Worm (Caenorhabditis elegans): ENCODE data around the gene C08F8.3.

Gene C08F8.3

ce11 chrIV:11125604-11126003, 29.2 kb upstream of the C08F8.3 start:
- TF ChIP-seq lin-15B (tag; optimal IDR thresholded peaks at IDR 0.05) (no peak), blmp-1 (tag; optimal IDR thresholded peaks at IDR 0.05) (no peak), lin-35 (GFP tag; optimal IDR thresholded peaks at IDR 0.05) (peak; percentile 82 to 91), ces-1 (GFP tag; optimal IDR thresholded peaks at IDR 0.05) (no peak), ztf-11 (tag; optimal IDR thresholded peaks at IDR 0.05) (no peak), C04F5.9 (tag; optimal IDR thresholded peaks at IDR 0.05) (no peak), nhr-76 (tag; optimal IDR thresholded peaks at IDR 0.05) (no peak), unc-86 (tag; optimal IDR thresholded peaks at IDR 0.05) (no peak), egl-27 (tag; optimal IDR thresholded peaks at IDR 0.05) (no peak), isw-1 (GFP tag; IDR thresholded peaks at IDR 0.05) (no peak), unc-130 (tag; optimal IDR thresholded peaks at IDR 0.05) (no peak), lin-14 (GFP tag; optimal IDR thresholded peaks at IDR 0.05) (no peak), nhr-11 (tag; optimal IDR thresholded peaks at IDR 0.05) (no peak), lin-39 (tag; optimal IDR thresholded peaks at IDR 0.05) (no peak), snpc-4 (tag; optimal IDR thresholded peaks at IDR 0.05) (no peak), lsy-2 (tag; optimal IDR thresholded peaks at IDR 0.05) (no peak), tbx-2 (tag; optimal IDR thresholded peaks at IDR 0.05) (no peak), nhr-85 (tag) (peak; percentile 75), alr-1 (tag; optimal IDR thresholded peaks at IDR 0.05; ENCODE audit: borderline replicate concordance) (no peak), nhr-77 (tag; optimal IDR thresholded peaks at IDR 0.05) (no peak), hpl-2 (GFP tag; optimal IDR thresholded peaks at IDR 0.05) (no peak), fkh-4 (tag; optimal IDR thresholded peaks at IDR 0.05; ENCODE audit: borderline replicate concordance) (no peak), rnt-1 (tag; optimal IDR thresholded peaks at IDR 0.05) (peak; percentile 9), skn-1 (tag; optimal IDR thresholded peaks at IDR 0.05) (no peak), nhr-71 (tag; optimal IDR thresholded peaks at IDR 0.05) (peak; percentile 31), Y116A8C.19 (tag; optimal IDR thresholded peaks at IDR 0.05; ENCODE audit: borderline replicate concordance) (no peak), vab-15 (tag; optimal IDR thresholded peaks at IDR 0.05) (no peak), ztf-4 (tag; optimal IDR thresholded peaks at IDR 0.05) (no peak), dpl-1 (GFP tag; optimal IDR thresholded peaks at IDR 0.05) (peak; percentile 75 to 85 (median 76)), ceh-63 (GFP tag; optimal IDR thresholded peaks at IDR 0.05) (no peak), sup-37 (GFP tag; optimal IDR thresholded peaks at IDR 0.05) (no peak), ama-1 (optimal IDR thresholded peaks at IDR 0.05) (no peak), ceh-90 (tag; optimal IDR thresholded peaks at IDR 0.05) (no peak), zip-4 (GFP tag; optimal IDR thresholded peaks at IDR 0.05) (no peak), fkh-10 (GFP tag; optimal IDR thresholded peaks at IDR 0.05) (no peak), xbp-1 (tag; optimal IDR thresholded peaks at IDR 0.05) (peak; percentile 54), aly-2 (tag; optimal IDR thresholded peaks at IDR 0.05) (no peak), fkh-8 (tag; optimal IDR thresholded peaks at IDR 0.05) (no peak), jun-1 (tag; optimal IDR thresholded peaks at IDR 0.05) (no peak), dsc-1 (tag; optimal IDR thresholded peaks at IDR 0.05) (peak; percentile 27), zag-1 (tag; optimal IDR thresholded peaks at IDR 0.05) (no peak), C16A3.4 (tag; optimal IDR thresholded peaks at IDR 0.05) (no peak), efl-1 (optimal IDR thresholded peaks at IDR 0.05) (peak in 1 of 2 experiments; percentile 77), efl-1 (GFP tag; optimal IDR thresholded peaks at IDR 0.05 in 1 of 2) (peak; percentile 86 to 98), elt-3 (tag; optimal IDR thresholded peaks at IDR 0.05) (no peak), hlh-4 (tag; optimal IDR thresholded peaks at IDR 0.05) (no peak), grh-1 (GFP tag; IDR thresholded peaks at IDR 0.05) (no peak), irx-1 (tag; optimal IDR thresholded peaks at IDR 0.05) (no peak), snu-23 (GFP tag; optimal IDR thresholded peaks at IDR 0.05) (peak; percentile 25), pqm-1 (tag; optimal IDR thresholded peaks at IDR 0.05) (no peak), lin-13 (GFP tag; optimal IDR thresholded peaks at IDR 0.05) (no peak), elt-2 (tag; optimal IDR thresholded peaks at IDR 0.05) (no peak), sox-4 (tag; optimal IDR thresholded peaks at IDR 0.05) (no peak), pax-3 (tag; optimal IDR thresholded peaks at IDR 0.05) (no peak), F16B12.6 (tag; optimal IDR thresholded peaks at IDR 0.05) (no peak)

All from whole organism, L1 larva.